Fruit fly (Drosophila melanogaster) whole organism, embryonic: Measurements from ENCODE around the gene RpL24-like.

Experiments used
- Awh ChIP-seq: fragments of 200-800 bp; sonication (Bioruptor generic); IDR thresholded peaks from 2 replicates; pipeline ENCODE4, ENCODE4 v1.3.6; 2022; ENCODE audit warnings: missing biosample characterization, missing genetic modification characterization
- CG10431 ChIP-seq: fragments of 200-800 bp; sonication (Bioruptor generic); optimal IDR thresholded peaks from 3 replicates; lab custom pipeline; 2018; ENCODE audit warnings: missing biosample characterization, mild to moderate bottlenecking, missing genetic modification characterization
- CG13287 ChIP-seq: fragments of 200-800 bp; sonication (Bioruptor generic); IDR thresholded peaks from 2 replicates; pipeline ENCODE4 v1.3.6; 2022; ENCODE audit warnings: missing biosample characterization, missing genetic modification characterization; ENCODE audit not compliant: partially characterized antibody
- CG13424 ChIP-seq: fragments of 200-800 bp; sonication (Bioruptor generic); optimal IDR thresholded peaks from 2 replicates; lab custom pipeline; 2019; ENCODE audit warnings: missing biosample characterization, mild to moderate bottlenecking, missing genetic modification characterization, moderate library complexity
- CG14050 ChIP-seq: fragments of 200-800 bp; sonication (Bioruptor generic); IDR thresholded peaks from 3 replicates; pipeline ENCODE4 v1.3.6; 2022; ENCODE audit warnings: missing biosample characterization, missing genetic modification characterization
- CG14965 ChIP-seq: fragments of 200-800 bp; sonication (Bioruptor generic); optimal IDR thresholded peaks from 2 replicates; lab custom pipeline; 2016; ENCODE audit warnings: missing biosample characterization, missing genetic modification characterization, borderline replicate concordance
- CG15479 ChIP-seq: fragments of 200-800 bp; sonication (Bioruptor generic); optimal IDR thresholded peaks from 3 replicates; lab custom pipeline; 2019; ENCODE audit warnings: missing biosample characterization, mild to moderate bottlenecking, missing genetic modification characterization, moderate library complexity
- CG1647 ChIP-seq: fragments of 200-800 bp; sonication (Bioruptor generic); optimal IDR thresholded peaks from 3 replicates; lab custom pipeline; 2016; ENCODE audit warnings: missing biosample characterization, missing genetic modification characterization
- CG18476 ChIP-seq: fragments of 200-800 bp; sonication (Bioruptor generic); optimal IDR thresholded peaks from 2 replicates; lab custom pipeline; 2016; ENCODE audit warnings: missing biosample characterization, mild to moderate bottlenecking, missing genetic modification characterization
- CG30403 ChIP-seq: fragments of 200-800 bp; sonication (Bioruptor generic); optimal IDR thresholded peaks from 3 replicates; lab custom pipeline; 2016; ENCODE audit warnings: missing biosample characterization, missing genetic modification characterization
- CG34224 ChIP-seq: fragments of 200-800 bp; sonication (Bioruptor generic); IDR thresholded peaks from 3 replicates; pipeline ENCODE4 v1.3.6; 2022; ENCODE audit warnings: missing biosample characterization, missing genetic modification characterization; ENCODE audit not compliant: partially characterized antibody
- CG4424 ChIP-seq: fragments of 200-800 bp; sonication (Bioruptor generic); optimal IDR thresholded peaks from 3 replicates; lab custom pipeline; 2016; ENCODE audit warnings: missing biosample characterization, missing genetic modification characterization
- CG4617 ChIP-seq: fragments of 200-800 bp; sonication (Bioruptor generic); optimal IDR thresholded peaks from 3 replicates; lab custom pipeline; 2016; ENCODE audit warnings: missing biosample characterization, missing genetic modification characterization, borderline replicate concordance
- CG4820 ChIP-seq: fragments of 200-800 bp; sonication (Bioruptor generic); optimal IDR thresholded peaks from 3 replicates; lab custom pipeline; 2016; ENCODE audit warnings: missing biosample characterization, missing genetic modification characterization
- CG6791 ChIP-seq: fragments of 200-800 bp; sonication (Bioruptor generic); IDR thresholded peaks from 3 replicates; pipeline ENCODE4 v1.3.6; 2022; ENCODE audit warnings: missing biosample characterization, missing genetic modification characterization; ENCODE audit not compliant: partially characterized antibody
- CG8290 ChIP-seq, 3 experiments: fragments of 200-800 bp; sonication (Bioruptor generic); optimal IDR thresholded peaks; 2 replicates each; lab custom pipeline; 2016 to 2019; ENCODE audit warnings: missing biosample characterization in 3 of 3, missing genetic modification characterization in 3 of 3, mild to moderate bottlenecking in 2 of 3, moderate library complexity in 1 of 3
- CG8765 ChIP-seq: fragments of 200-800 bp; sonication (Bioruptor generic); IDR thresholded peaks from 2 replicates; pipeline ENCODE4 v1.3.6; 2022; ENCODE audit warnings: missing biosample characterization, missing genetic modification characterization
- CrebB ChIP-seq: fragments of 200-800 bp; sonication (Bioruptor generic); optimal IDR thresholded peaks from 3 replicates; lab custom pipeline; 2018; ENCODE audit warnings: missing biosample characterization, mild to moderate bottlenecking, missing genetic modification characterization
- Doc3 ChIP-seq: fragments of 200-800 bp; sonication (Bioruptor generic); IDR thresholded peaks from 3 replicates; pipeline ENCODE4 v1.3.6; 2022; ENCODE audit warnings: missing biosample characterization, missing genetic modification characterization; ENCODE audit not compliant: partially characterized antibody
- Dp ChIP-seq: fragments of 200-800 bp; sonication (Bioruptor generic); optimal IDR thresholded peaks from 2 replicates; lab custom pipeline; 2018; ENCODE audit warnings: missing biosample characterization, mild to moderate bottlenecking, missing genetic modification characterization, moderate library complexity
- Eip74EF ChIP-seq, 2 experiments: fragments of 200-800 bp in 1 of 2; fragments of >200 bp in 1 of 2; sonication (Bioruptor generic) in 1 of 2; optimal IDR thresholded peaks; 2 replicates each; lab custom pipeline; 2017 to 2019; ENCODE audit warnings: missing biosample characterization in 2 of 2, missing genetic modification characterization in 2 of 2, mild to moderate bottlenecking in 1 of 2, moderate library complexity in 1 of 2
- Elba2 ChIP-seq: fragments of 200-800 bp; sonication (Bioruptor generic); optimal IDR thresholded peaks from 3 replicates; lab custom pipeline; 2016; ENCODE audit warnings: missing biosample characterization, missing genetic modification characterization
- HLH4C ChIP-seq: fragments of 200-800 bp; sonication (Bioruptor generic); IDR thresholded peaks from 3 replicates; pipeline ENCODE4 v1.3.6; 2022; ENCODE audit warnings: missing biosample characterization, missing genetic modification characterization; ENCODE audit not compliant: partially characterized antibody
- HLHmδ ChIP-seq: fragments of 200-800 bp; sonication (Bioruptor generic); optimal IDR thresholded peaks from 2 replicates; lab custom pipeline; 2018; ENCODE audit warnings: missing biosample characterization, mild to moderate bottlenecking, missing genetic modification characterization, moderate library complexity
- Hsf ChIP-seq: fragments of 200-800 bp; sonication (Bioruptor generic); optimal IDR thresholded peaks from 3 replicates; lab custom pipeline; 2016; ENCODE audit warnings: missing biosample characterization, missing genetic modification characterization
- Jarid2 ChIP-seq: fragments of 200-800 bp; sonication (Bioruptor generic); optimal IDR thresholded peaks from 3 replicates; lab custom pipeline; 2017; ENCODE audit warnings: mild to moderate bottlenecking, missing biosample characterization, missing genetic modification reagents, missing genetic modification characterization
- Nf-YA ChIP-seq: fragments of 200-800 bp; sonication (Bioruptor generic); IDR thresholded peaks from 2 replicates; pipeline ENCODE4 v1.3.6; 2022; ENCODE audit warnings: missing biosample characterization, missing genetic modification characterization
- Sox100B ChIP-seq: fragments of 200-800 bp; sonication (Bioruptor generic); optimal IDR thresholded peaks from 3 replicates; lab custom pipeline; 2018; ENCODE audit warnings: missing biosample characterization, mild to moderate bottlenecking, missing genetic modification characterization
- Xbp1 ChIP-seq: fragments of 200-800 bp; sonication (Bioruptor generic); optimal IDR thresholded peaks from 3 replicates; lab custom pipeline; 2016; ENCODE audit warnings: missing biosample characterization, mild to moderate bottlenecking, missing genetic modification characterization
- ara ChIP-seq: fragments of 200-800 bp; sonication (Bioruptor generic); IDR thresholded peaks from 2 replicates; pipeline ENCODE4 v1.3.6; 2022; ENCODE audit warnings: missing biosample characterization, missing genetic modification characterization
- bbx ChIP-seq: fragments of 200-800 bp; sonication (Bioruptor generic); IDR thresholded peaks from 2 replicates; pipeline ENCODE4 v1.3.6; 2022; ENCODE audit warnings: missing biosample characterization, missing genetic modification characterization; ENCODE audit not compliant: partially characterized antibody
- bigmax ChIP-seq: fragments of 200-800 bp; sonication (Bioruptor generic); optimal IDR thresholded peaks from 2 replicates; lab custom pipeline; 2018; ENCODE audit warnings: missing biosample characterization, mild to moderate bottlenecking, missing genetic modification characterization
- crp ChIP-seq, 2 experiments: fragments of 200-800 bp; sonication (Bioruptor generic); optimal IDR thresholded peaks; 2 replicates in 1 of 2; 3 replicates in 1 of 2; lab custom pipeline; 2017; ENCODE audit warnings: missing biosample characterization in 2 of 2, missing genetic modification characterization in 2 of 2, mild to moderate bottlenecking in 1 of 2, moderate library complexity in 1 of 2
- cwo ChIP-seq: fragments of 200-800 bp; sonication (Bioruptor generic); optimal IDR thresholded peaks from 3 replicates; lab custom pipeline; 2017; ENCODE audit warnings: missing biosample characterization, missing genetic modification characterization, mild to moderate bottlenecking, moderate library complexity, missing genetic modification reagents
- dysf ChIP-seq: fragments of 200-800 bp; sonication (Bioruptor generic); IDR thresholded peaks from 3 replicates; pipeline ENCODE4 v1.3.6; 2022; ENCODE audit warnings: missing biosample characterization, missing genetic modification characterization
- fd64A ChIP-seq: fragments of 200-800 bp; sonication (Bioruptor generic); optimal IDR thresholded peaks from 3 replicates; lab custom pipeline; 2018; ENCODE audit warnings: missing biosample characterization, mild to moderate bottlenecking, missing genetic modification characterization
- ftz-f1 ChIP-seq: fragments of 200-800 bp; sonication (Bioruptor generic); optimal IDR thresholded peaks from 2 replicates; lab custom pipeline; 2016; ENCODE audit warnings: missing biosample characterization, missing genetic modification characterization
- gcm ChIP-seq: fragments of 200-800 bp; sonication (Bioruptor generic); optimal IDR thresholded peaks from 2 replicates; lab custom pipeline; 2019; ENCODE audit warnings: missing biosample characterization, mild to moderate bottlenecking, missing genetic modification characterization, moderate library complexity
- grau ChIP-seq: fragments of 200-800 bp; optimal IDR thresholded peaks from 3 replicates; lab custom pipeline; 2019; ENCODE audit warnings: missing biosample characterization, mild to moderate bottlenecking, missing genetic modification characterization, moderate library complexity
- knrl ChIP-seq: fragments of 200-800 bp; sonication (Bioruptor generic); IDR thresholded peaks from 3 replicates; pipeline ENCODE4 v1.3.6; 2022; ENCODE audit warnings: missing biosample characterization, missing genetic modification characterization; ENCODE audit not compliant: partially characterized antibody
- nerfin-2 ChIP-seq: fragments of 200-800 bp; sonication (Bioruptor generic); IDR thresholded peaks from 2 replicates; pipeline ENCODE4 v1.3.6; 2022; ENCODE audit warnings: missing biosample characterization, missing genetic modification characterization; ENCODE audit not compliant: partially characterized antibody
- nmo ChIP-seq: fragments of 200-800 bp; sonication (Bioruptor generic); optimal IDR thresholded peaks from 2 replicates; lab custom pipeline; 2018; ENCODE audit warnings: missing biosample characterization, mild to moderate bottlenecking, missing genetic modification characterization, moderate library complexity
- pum ChIP-seq: fragments of 200-800 bp; sonication (Bioruptor generic); optimal IDR thresholded peaks from 2 replicates; lab custom pipeline; 2016; ENCODE audit warnings: missing biosample characterization, missing genetic modification characterization
- pzg ChIP-seq: fragments of 200-800 bp; sonication (Bioruptor generic); optimal IDR thresholded peaks from 3 replicates; lab custom pipeline; 2018; ENCODE audit warnings: missing biosample characterization, mild to moderate bottlenecking, missing genetic modification characterization, moderate library complexity
- ro ChIP-seq: fragments of 200-800 bp; sonication (Bioruptor generic); IDR thresholded peaks from 2 replicates; pipeline ENCODE4 v1.3.6; 2022; ENCODE audit warnings: missing biosample characterization, missing genetic modification characterization
- ssp ChIP-seq: fragments of 200-800 bp; sonication (Bioruptor generic); IDR thresholded peaks from 2 replicates; pipeline ENCODE4 v1.3.6; 2022; ENCODE audit warnings: missing biosample characterization, missing genetic modification characterization
- tin ChIP-seq: fragments of 200-800 bp; sonication (Bioruptor generic); optimal IDR thresholded peaks from 3 replicates; lab custom pipeline; 2016; ENCODE audit warnings: missing biosample characterization, missing genetic modification characterization

RpL24-like gene

dm6 chr3R:11431395-11431977 is at the start of gene RpL24-like, which contains the start of gene CG5276 (continued):
- TF ChIP-seq Xbp1 (GFP tag; lab: Kevin White, UChicago) = no peak
- no peak for TF ChIP-seq nerfin-2 (GFP tag; lab: Robert Waterston, UW)
- TF ChIP-seq gcm = no peak
- TF ChIP-seq CG34224 (GFP tag; lab: Robert Waterston, UW) = peak; percentile 52; the same call in 2 of the 3 replicates
- TF ChIP-seq tin (GFP tag; lab: Kevin White, UChicago) = no peak
- no peak for TF ChIP-seq CG8765 (GFP tag; lab: Robert Waterston, UW)
- TF ChIP-seq Sox100B (GFP tag; lab: Kevin White, UChicago) = no peak
- TF ChIP-seq pzg (GFP tag; lab: Kevin White, UChicago) = peak; percentile 90
- no peak for TF ChIP-seq Nf-YA
- TF ChIP-seq Elba2 (GFP tag; lab: Kevin White, UChicago) = peak; percentile 54
- TF ChIP-seq pum (GFP tag; lab: Kevin White, UChicago) = no peak
- TF ChIP-seq Dp (GFP tag; lab: Kevin White, UChicago) = peak; percentile 41
- TF ChIP-seq CG4424 (GFP tag; lab: Kevin White, UChicago) = peak; percentile 3
- no peak for TF ChIP-seq Jarid2 (GFP tag; lab: Kevin White, UChicago)
- TF ChIP-seq ssp (GFP tag; lab: Robert Waterston, UW) = peak; percentile 88
- peak; percentile 13 for TF ChIP-seq CG13424 (tag; lab: Kevin White, UChicago)
- TF ChIP-seq ara = no peak
- TF ChIP-seq ro (GFP tag; lab: Robert Waterston, UW) = no peak
- peak; percentile 5 for TF ChIP-seq ftz-f1 (GFP tag; lab: Kevin White, UChicago)
- TF ChIP-seq CG30403 (GFP tag; lab: Kevin White, UChicago) = no peak
- TF ChIP-seq HLH4C = peak; percentile 57; the same call in 2 of the 3 replicates
- TF ChIP-seq CG6791 (GFP tag; lab: Robert Waterston, UW) = 0 out of 3 replicates have a peak, but pooled peaks have one; percentile 44
- TF ChIP-seq Eip74EF (GFP tag; optimal IDR thresholded peaks at IDR 0.05; lab: Kevin White, UChicago) = no peak
- TF ChIP-seq Hsf (GFP tag; lab: Kevin White, UChicago) = no peak
- peak; percentile 56 for TF ChIP-seq CG4617 (GFP tag; lab: Kevin White, UChicago)
- no peak for TF ChIP-seq CG4820 (GFP tag; lab: Kevin White, UChicago)
- TF ChIP-seq bigmax (GFP tag; lab: Kevin White, UChicago) = no peak
- peak; percentile 26 for TF ChIP-seq CrebB
- no peak for TF ChIP-seq dysf (GFP tag; lab: Robert Waterston, UW)
- peak; percentile 66 for TF ChIP-seq cwo
- peak; percentile 53; the same call in 1 of the 3 replicates for TF ChIP-seq knrl (GFP tag; lab: Robert Waterston, UW)
- peak; percentile 67 for TF ChIP-seq HLHmδ (GFP tag; lab: Kevin White, UChicago)
- TF ChIP-seq CG10431 (GFP tag; lab: Kevin White, UChicago) = no peak
- TF ChIP-seq bbx (GFP tag; lab: Robert Waterston, UW) = peak; percentile 34; the same call in 1 of the 2 replicates
- no peak for TF ChIP-seq CG1647 (GFP tag; lab: Kevin White, UChicago)
- TF ChIP-seq Doc3 = 0 out of 3 replicates have a peak, but pooled peaks have one; percentile 36
- TF ChIP-seq nmo (GFP tag; lab: Kevin White, UChicago) = peak; percentile 80
- TF ChIP-seq CG13287 = peak; percentile 77
- TF ChIP-seq Awh (GFP tag; lab: Robert Waterston, UW) = no peak
- no peak for TF ChIP-seq grau (tag; lab: Kevin White, UChicago)
- no peak for TF ChIP-seq CG18476
- TF ChIP-seq fd64A (GFP tag; lab: Kevin White, UChicago) = no peak
- no peak for TF ChIP-seq CG8290 (GFP tag; optimal IDR thresholded peaks at IDR 0.05; lab: Kevin White, UChicago)
- no peak for TF ChIP-seq CG8290 (tag; optimal IDR thresholded peaks at IDR 0.05; lab: Kevin White, UChicago)
- peak; percentile 95 for TF ChIP-seq CG15479
- TF ChIP-seq CG14050 (GFP tag; lab: Robert Waterston, UW) = no peak
- peak; percentile 99 to 100 for TF ChIP-seq crp (GFP tag; optimal IDR thresholded peaks at IDR 0.05; lab: Kevin White, UChicago)
- no peak for TF ChIP-seq CG14965
